Fruit fly (Drosophila melanogaster): Measurements from ENCODE around the gene CG11523.

The CG11523 gene

DNA sequence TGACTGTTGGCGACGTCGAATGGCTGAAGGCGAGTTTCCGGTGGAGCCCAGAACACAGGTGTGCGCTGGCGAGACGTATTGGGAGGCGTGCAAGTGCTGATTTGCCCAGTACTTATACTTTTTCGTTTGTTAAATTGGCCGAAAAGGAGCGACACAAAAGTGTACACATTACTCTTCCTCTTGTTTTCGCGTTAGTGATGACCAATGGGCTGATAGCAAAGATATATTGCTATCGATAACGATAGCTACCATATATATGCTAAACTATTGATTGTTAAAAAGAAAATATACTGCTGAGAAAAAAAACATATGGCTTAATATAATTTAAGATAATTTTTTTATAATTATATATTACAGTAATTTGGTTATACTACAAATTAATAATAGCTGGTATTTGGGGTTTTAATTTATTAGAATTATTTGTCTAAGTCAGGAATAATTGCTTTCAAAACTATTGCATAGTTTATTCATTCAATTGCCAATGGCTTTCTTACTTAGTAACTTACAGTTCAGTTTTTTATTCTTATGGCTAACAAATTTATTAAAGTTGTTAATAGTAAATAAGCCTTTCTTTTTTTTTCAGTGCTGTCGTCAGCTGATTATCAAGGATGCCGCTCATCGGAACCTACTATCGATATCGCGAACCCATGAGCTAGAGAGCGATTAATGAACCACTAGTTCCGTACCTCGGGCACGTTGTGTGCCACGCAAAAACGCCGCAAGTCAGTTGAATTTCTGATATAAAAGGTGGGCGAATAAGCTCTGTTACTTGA lies 21.7 kb upstream of the CG11523 start, which contains the start of the genes Hem and IleRS (continued):
- TF ChIP-seq cas (GFP tag; IDR thresholded peaks at IDR 0.05) = peak; percentile 68; the same call in 1 of the 2 replicates
- TF ChIP-seq D19B (GFP tag; optimal IDR thresholded peaks at IDR 0.05) = peak; percentile 78
- TF ChIP-seq CG13424 (tag; optimal IDR thresholded peaks at IDR 0.05) = peak; percentile 93
- peak; percentile 90 for TF ChIP-seq CG13123 (GFP tag; optimal IDR thresholded peaks at IDR 0.05)
- TF ChIP-seq crol (GFP tag; IDR thresholded peaks at IDR 0.05) = no peak; the same call in 1 of the 2 replicates
- peak; percentile 90 for TF ChIP-seq CG16815 (GFP tag; optimal IDR thresholded peaks at IDR 0.05)
- peak; percentile 90 for TF ChIP-seq Max (GFP tag; optimal IDR thresholded peaks at IDR 0.05)
- peak; percentile 70 for TF ChIP-seq toy (GFP tag; IDR thresholded peaks at IDR 0.05)
- peak; percentile 75 for TF ChIP-seq shn (GFP tag; optimal IDR thresholded peaks at IDR 0.05)
- TF ChIP-seq prd (optimal IDR thresholded peaks at IDR 0.05) = no peak
- peak; percentile 94 for TF ChIP-seq prd (GFP tag; IDR thresholded peaks at IDR 0.05)
- TF ChIP-seq CG11456 (GFP tag; IDR thresholded peaks at IDR 0.05) = peak; percentile 91
- peak; percentile 89 for TF ChIP-seq kay (GFP tag; optimal IDR thresholded peaks at IDR 0.05)
- peak; percentile 73 for TF ChIP-seq Antp (GFP tag; optimal IDR thresholded peaks at IDR 0.05)
- peak; percentile 23 for TF ChIP-seq CG4707 (GFP tag; optimal IDR thresholded peaks at IDR 0.05)
- no peak for TF ChIP-seq CG12769 (tag; optimal IDR thresholded peaks at IDR 0.05)
- peak; percentile 93 for TF ChIP-seq fd96Cb (tag; optimal IDR thresholded peaks at IDR 0.05)
- peak; percentile 29 for TF ChIP-seq Dp (GFP tag; optimal IDR thresholded peaks at IDR 0.05)
- no peak for TF ChIP-seq nom (GFP tag; optimal IDR thresholded peaks at IDR 0.05)
- peak; percentile 75 for TF ChIP-seq CG11723 (GFP tag; optimal IDR thresholded peaks at IDR 0.05)
- TF ChIP-seq CG12236 (GFP tag; optimal IDR thresholded peaks at IDR 0.05) = peak; percentile 78
- peak; percentile 91 for TF ChIP-seq lilli (GFP tag; optimal IDR thresholded peaks at IDR 0.05)
- peak; percentile 87 for TF ChIP-seq B-H2 (GFP tag; optimal IDR thresholded peaks at IDR 0.05)
- peak; percentile 91 for TF ChIP-seq pho (GFP tag; optimal IDR thresholded peaks at IDR 0.05)
- peak; percentile 75 for TF ChIP-seq CrebB (tag; optimal IDR thresholded peaks at IDR 0.05)
- peak; percentile 63; the same call in 1 of the 2 replicates for TF ChIP-seq Lim3 (GFP tag; IDR thresholded peaks at IDR 0.05)
- TF ChIP-seq bowl (GFP tag; IDR thresholded peaks at IDR 0.05) = peak; percentile 55; the same call in 1 of the 2 replicates
- TF ChIP-seq CG11085 (GFP tag; IDR thresholded peaks at IDR 0.05) = peak; percentile 85
- TF ChIP-seq CG3163 (GFP tag; optimal IDR thresholded peaks at IDR 0.05) = peak; percentile 64
- peak; percentile 65 for TF ChIP-seq CG5180 (GFP tag; optimal IDR thresholded peaks at IDR 0.05)
- TF ChIP-seq MESR4 (GFP tag; optimal IDR thresholded peaks at IDR 0.05) = peak; percentile 78
- peak; percentile 94 for TF ChIP-seq Ssrp (tag; optimal IDR thresholded peaks at IDR 0.05)
- TF ChIP-seq zfh1 (GFP tag; IDR thresholded peaks at IDR 0.05) = peak; percentile 92
- TF ChIP-seq CG5245 (GFP tag; optimal IDR thresholded peaks at IDR 0.05) = peak; percentile 88
- peak; percentile 78 for TF ChIP-seq sens-2 (GFP tag; IDR thresholded peaks at IDR 0.05)
- peak; percentile 72 for TF ChIP-seq jing (GFP tag; optimal IDR thresholded peaks at IDR 0.05)
- peak; percentile 57 for TF ChIP-seq YL-1 (GFP tag; optimal IDR thresholded peaks at IDR 0.05)
- TF ChIP-seq Dbx (GFP tag; IDR thresholded peaks at IDR 0.05) = peak; percentile 93
- peak; percentile 51; the same call in 1 of the 2 replicates for TF ChIP-seq Doc2 (GFP tag; IDR thresholded peaks at IDR 0.05)
- TF ChIP-seq Dip3 (GFP tag; optimal IDR thresholded peaks at IDR 0.05) = peak; percentile 83
- TF ChIP-seq croc (GFP tag; conservative IDR thresholded peaks at IDR 0.05) = peak; percentile 78
- TF ChIP-seq Ravus (GFP tag; IDR thresholded peaks at IDR 0.05) = peak; percentile 71
- peak; percentile 95 for TF ChIP-seq CG12659 (GFP tag; optimal IDR thresholded peaks at IDR 0.05)
- peak; percentile 86 for TF ChIP-seq CG10462 (GFP tag; optimal IDR thresholded peaks at IDR 0.05)
- no peak; the same call in 1 of the 2 replicates for TF ChIP-seq CG31441 (GFP tag; IDR thresholded peaks at IDR 0.05)
- TF ChIP-seq inv (GFP tag; IDR thresholded peaks at IDR 0.05; ENCODE audit: partially characterized antibody) = peak; percentile 64; the same call in 1 of the 2 replicates
- TF ChIP-seq Drgx (GFP tag; IDR thresholded peaks at IDR 0.05) = peak; percentile 86
- TF ChIP-seq otp (GFP tag; IDR thresholded peaks at IDR 0.05) = peak; percentile 55; the same call in 1 of the 3 replicates
- TF ChIP-seq zf30C (GFP tag; optimal IDR thresholded peaks at IDR 0.05) = peak; percentile 97

Data from whole organism, embryonic.